Fruit fly (Drosophila melanogaster): ENCODE measurements around the gene CG43330.

- no peak for TF ChIP-seq E2f2 (GFP tag; IDR thresholded peaks at IDR 0.05)
- TF ChIP-seq crc (GFP tag; optimal IDR thresholded peaks at IDR 0.05) = no peak
- no peak for TF ChIP-seq CG8089 (GFP tag; optimal IDR thresholded peaks at IDR 0.05)
- no peak for TF ChIP-seq CG4854 (GFP tag; optimal IDR thresholded peaks at IDR 0.05)
- TF ChIP-seq HLH54F (GFP tag; optimal IDR thresholded peaks at IDR 0.05) = no peak
- no peak for TF ChIP-seq dati (GFP tag; IDR thresholded peaks at IDR 0.05)
- no peak for TF ChIP-seq lov (optimal IDR thresholded peaks at IDR 0.05)
- no peak for TF ChIP-seq lov (GFP tag; IDR thresholded peaks at IDR 0.05)
- TF ChIP-seq pum (GFP tag; optimal IDR thresholded peaks at IDR 0.05) = no peak
- TF ChIP-seq pan (optimal IDR thresholded peaks at IDR 0.05) = no peak
- no peak for TF ChIP-seq pan (GFP tag; optimal IDR thresholded peaks at IDR 0.05 in 1 of 2, IDR thresholded peaks at IDR 0.05 in 1 of 2)
- no peak for TF ChIP-seq toy (GFP tag; IDR thresholded peaks at IDR 0.05)
Measured at dm6 chr3L:22483452-22483851, 20.8 kb downstream of the CG43330 start.
